Worm (Caenorhabditis elegans) whole organism, L1 larva: Measurements from ENCODE around the gene T13C5.2.

ENCODE experiments used
- alr-1 ChIP-seq: fragments of 200-800 bp; sonication (Bioruptor generic); optimal IDR thresholded peaks from 2 replicates; lab custom pipeline; 2018; ENCODE audit warnings: borderline replicate concordance, mild to moderate bottlenecking, missing genetic modification characterization, missing compliant biosample characterization
- ama-1 ChIP-seq: fragments of 150-350 bp; optimal IDR thresholded peaks from 2 replicates; lab custom pipeline; 2014
- ceh-90 ChIP-seq: sonication (generic microtip); optimal IDR thresholded peaks from 2 replicates; lab custom pipeline; 2016; ENCODE audit warnings: missing genetic modification characterization, missing compliant biosample characterization
- lin-13 ChIP-seq: fragments of 150-350 bp; optimal IDR thresholded peaks from 2 replicates; lab custom pipeline; 2014; ENCODE audit warnings: missing biosample characterization, missing genetic modification reagents, missing genetic modification characterization
- lsy-2 ChIP-seq, 2 experiments: fragments of 150-350 bp; optimal IDR thresholded peaks; 2 replicates each; lab custom pipeline; 2014; ENCODE audit warnings: missing biosample characterization in 2 of 2, missing genetic modification characterization in 2 of 2
- snpc-4 ChIP-seq: fragments of 150-350 bp; optimal IDR thresholded peaks from 2 replicates; lab custom pipeline; 2014; ENCODE audit warnings: missing biosample characterization, missing genetic modification characterization
- unc-62 ChIP-seq: fragments of 150-350 bp; optimal IDR thresholded peaks from 2 replicates; lab custom pipeline; 2014; ENCODE audit warnings: missing biosample characterization, missing genetic modification reagents, missing genetic modification characterization
- vab-15 ChIP-seq: sonication (generic microtip); optimal IDR thresholded peaks from 2 replicates; lab custom pipeline; 2017; ENCODE audit warnings: missing genotype, mild to moderate bottlenecking, missing genetic modification characterization, missing compliant biosample characterization
- zag-1 ChIP-seq: fragments of 150-350 bp; optimal IDR thresholded peaks from 2 replicates; lab custom pipeline; 2014; ENCODE audit warnings: missing biosample characterization, missing genetic modification characterization

DNA sequence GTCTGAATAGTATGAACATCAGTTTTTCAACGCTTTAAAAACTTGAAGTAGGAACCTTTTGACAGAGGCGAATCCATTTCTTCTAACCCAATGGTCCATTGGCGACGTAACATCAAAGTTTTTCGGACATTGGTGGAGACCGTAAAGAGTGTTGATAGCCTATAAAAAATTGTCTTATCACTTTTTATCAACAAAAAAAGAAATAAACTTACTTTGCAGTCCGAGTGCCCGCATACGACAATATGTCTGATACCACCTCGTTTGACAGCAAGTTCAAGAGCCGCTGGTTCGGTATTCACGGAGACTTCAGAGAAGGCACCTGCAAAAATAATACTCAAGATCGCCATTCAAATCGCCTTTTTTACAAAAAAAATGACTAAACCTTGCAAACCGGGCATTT is 18.5 kb downstream of the T13C5.2 start:
- no peak for TF ChIP-seq lsy-2 (tag; optimal IDR thresholded peaks at IDR 0.05; lab: Kevin White, UChicago)
- TF ChIP-seq unc-62 (GFP tag; lab: Kevin White, UChicago), result no peak
- no peak for TF ChIP-seq vab-15 (tag; lab: Kevin White, UChicago)
- no peak for TF ChIP-seq zag-1
- TF ChIP-seq ama-1 (lab: Kevin White, UChicago), result no peak
- TF ChIP-seq lin-13, result no peak
- TF ChIP-seq ceh-90 (tag; lab: Kevin White, UChicago), result no peak
- TF ChIP-seq snpc-4 (tag; lab: Kevin White, UChicago), result no peak
- TF ChIP-seq alr-1 (tag; lab: Kevin White, UChicago), result no peak
